Worm (Caenorhabditis elegans) whole organism, early embryonic: ENCODE data around the gene R11D1.3.

Experiments
- B0310.2 ChIP-seq: sonication (generic microtip); optimal IDR thresholded peaks from 2 replicates; lab custom pipeline; 2016; ENCODE audit warnings: mild to moderate bottlenecking, missing genetic modification characterization, missing compliant biosample characterization
- F13C5.2 ChIP-seq: sonication (generic microtip); optimal IDR thresholded peaks from 2 replicates; lab custom pipeline; 2017; ENCODE audit warnings: mild to moderate bottlenecking, missing genetic modification characterization, inconsistent platforms, missing compliant biosample characterization
- aly-1 ChIP-seq: sonication (generic microtip); optimal IDR thresholded peaks from 2 replicates; lab custom pipeline; 2016; ENCODE audit warnings: missing genetic modification characterization, missing compliant biosample characterization
- ama-1 ChIP-seq: fragments of 150-350 bp; optimal IDR thresholded peaks from 2 replicates; lab custom pipeline; 2014
- ceh-13 ChIP-seq: fragments of 200-800 bp; sonication (Bioruptor generic); optimal IDR thresholded peaks from 2 replicates; lab custom pipeline; 2018; ENCODE audit warnings: mild to moderate bottlenecking, missing genetic modification characterization, missing compliant biosample characterization
- ceh-36 ChIP-seq: sonication (generic microtip); optimal IDR thresholded peaks from 2 replicates; lab custom pipeline; 2016; ENCODE audit warnings: missing genetic modification characterization, inconsistent platforms, missing compliant biosample characterization
- ets-7 ChIP-seq: sonication (generic microtip); optimal IDR thresholded peaks from 2 replicates; lab custom pipeline; 2016; ENCODE audit warnings: missing genotype, missing genetic modification characterization, missing compliant biosample characterization
- flt-1 ChIP-seq: fragments of 200-800 bp; sonication (Bioruptor generic); IDR thresholded peaks from 2 replicates; pipeline ENCODE4 v1.3.6; 2022; ENCODE audit warnings: missing genetic modification characterization, missing compliant biosample characterization
- hmbx-1 ChIP-seq: sonication (generic microtip); optimal IDR thresholded peaks from 2 replicates; lab custom pipeline; 2016; ENCODE audit warnings: mild to moderate bottlenecking, missing genetic modification characterization, missing compliant biosample characterization
- hmg-4 ChIP-seq: fragments of 200-800 bp; sonication (Bioruptor generic); optimal IDR thresholded peaks from 2 replicates; lab custom pipeline; 2018; ENCODE audit warnings: mild to moderate bottlenecking, missing genetic modification characterization, missing compliant biosample characterization
- hnd-1 ChIP-seq: sonication (generic microtip); optimal IDR thresholded peaks from 2 replicates; lab custom pipeline; 2016; ENCODE audit warnings: missing genetic modification characterization, missing compliant biosample characterization
- pes-1 ChIP-seq: fragments of 200-800 bp; sonication (Bioruptor generic); IDR thresholded peaks from 2 replicates; pipeline ENCODE4 v1.3.6; 2022; ENCODE audit warnings: missing genetic modification reagents, missing genetic modification characterization, missing compliant biosample characterization
- scrt-1 ChIP-seq: fragments of 200-800 bp; sonication (Bioruptor generic); IDR thresholded peaks from 2 replicates; pipeline ENCODE4 v1.3.6; 2022; ENCODE audit warnings: missing genetic modification characterization, missing compliant biosample characterization
- sea-1 ChIP-seq: fragments of 200-800 bp; sonication (Bioruptor generic); conservative IDR thresholded peaks from 2 replicates; pipeline ENCODE4 v1.3.6; 2022; ENCODE audit warnings: missing genetic modification characterization, missing compliant biosample characterization
- tbx-11 ChIP-seq: fragments of 200-800 bp; sonication (Bioruptor generic); IDR thresholded peaks from 2 replicates; pipeline ENCODE4 v1.3.6; 2022; ENCODE audit warnings: missing genetic modification characterization, missing compliant biosample characterization
- tbx-37 ChIP-seq: fragments of 200-800 bp; sonication (Bioruptor generic); conservative IDR thresholded peaks from 2 replicates; pipeline ENCODE4 v1.3.6; 2022; ENCODE audit warnings: missing genetic modification reagents, missing genetic modification characterization, missing compliant biosample characterization
- tra-4 ChIP-seq: sonication (generic microtip); optimal IDR thresholded peaks from 2 replicates; lab custom pipeline; 2017; ENCODE audit warnings: missing genetic modification characterization, missing compliant biosample characterization

Gene R11D1.3

ce11 chrV:12732734-12733133 is 20.8 kb upstream of the R11D1.3 start:
- TF ChIP-seq ceh-13 (no peak), pes-1 (GFP tag; lab: Robert Waterston, UW) (no peak)

- TF ChIP-seq tbx-37 (no peak), tbx-11 (GFP tag; lab: Robert Waterston, UW) (no peak), hmg-4 (GFP tag; lab: Kevin White, UChicago) (no peak), sea-1 (GFP tag; lab: Robert Waterston, UW) (no peak), ama-1 (lab: Kevin White, UChicago) (no peak), F13C5.2 (no peak), hnd-1 (tag; lab: Kevin White, UChicago) (no peak), hmbx-1 (tag; lab: Kevin White, UChicago) (no peak), ets-7 (no peak), pes-1 (GFP tag; lab: Robert Waterston, UW) (no peak), aly-1 (tag; lab: Kevin White, UChicago) (no peak), B0310.2 (tag; lab: Kevin White, UChicago) (no peak), tra-4 (no peak)
Observed at ce11 chrV:12729220-12729619, 17.3 kb upstream of the R11D1.3 start, which contains the start of gene R11D1.10. R11D1.10 (plus strand) TSS chrV:12729520.

ce11 chrV:12728062-12728665 is 16.3 kb upstream of the R11D1.3 start, which contains the start of the genes rpl-28 and mrpl-49:
rpl-28 (minus strand) TSS chrV:12728112.
mrpl-49 (plus strand) TSS chrV:12728631.
- TF ChIP-seq F13C5.2 = peak; percentile 33
- TF ChIP-seq ets-7 = no peak

- TF ChIP-seq ceh-13 (no peak), ceh-36 (tag; lab: Kevin White, UChicago) (no peak), tbx-11 (GFP tag; lab: Robert Waterston, UW) (no peak), flt-1 (GFP tag; lab: Robert Waterston, UW) (no peak), B0310.2 (tag; lab: Kevin White, UChicago) (no peak), pes-1 (GFP tag; lab: Robert Waterston, UW) (no peak), tra-4 (no peak), ets-7 (no peak), hmbx-1 (tag; lab: Kevin White, UChicago) (no peak), hmg-4 (GFP tag; lab: Kevin White, UChicago) (no peak), tbx-37 (no peak), sea-1 (GFP tag; lab: Robert Waterston, UW) (no peak), scrt-1 (GFP tag; lab: Robert Waterston, UW) (no peak)
Observed at ce11 chrV:12727104-12727637, 15.3 kb upstream of the R11D1.3 start, which contains the start of gene R11D1.13. R11D1.13 (plus strand) TSS chrV:12727154.

- TF ChIP-seq sea-1 (GFP tag; lab: Robert Waterston, UW) (no peak), hmbx-1 (tag; lab: Kevin White, UChicago) (no peak)
Observed at ce11 chrV:12725893-12726292, 14.0 kb upstream of the R11D1.3 start, which contains the start of gene R11D1.12. R11D1.12 (minus strand) TSS chrV:12725993.

- TF ChIP-seq hnd-1 (tag; lab: Kevin White, UChicago) (no peak), tbx-11 (GFP tag; lab: Robert Waterston, UW) (no peak), ama-1 (lab: Kevin White, UChicago) (no peak), ceh-13 (no peak), B0310.2 (tag; lab: Kevin White, UChicago) (no peak), scrt-1 (GFP tag; lab: Robert Waterston, UW) (no peak), hmg-4 (GFP tag; lab: Kevin White, UChicago) (no peak), F13C5.2 (no peak), flt-1 (GFP tag; lab: Robert Waterston, UW) (no peak), pes-1 (GFP tag; lab: Robert Waterston, UW) (no peak), hmbx-1 (tag; lab: Kevin White, UChicago) (no peak)
Observed at ce11 chrV:12719713-12720112, 7.8 kb upstream of the R11D1.3 start, which contains the start of gene R11D1.7. R11D1.7 (plus strand) TSS chrV:12720013.

ce11 chrV:12718622-12719021 is 6.7 kb upstream of the R11D1.3 start, which contains the start of gene str-181:
str-181 (minus strand) TSS chrV:12718722.
- TF ChIP-seq ama-1 (lab: Kevin White, UChicago) = no peak
- TF ChIP-seq hmbx-1 (tag; lab: Kevin White, UChicago) = no peak
- no peak for TF ChIP-seq scrt-1 (GFP tag; lab: Robert Waterston, UW)
- no peak for TF ChIP-seq ceh-13
- no peak for TF ChIP-seq B0310.2 (tag; lab: Kevin White, UChicago)
- TF ChIP-seq sea-1 (GFP tag; lab: Robert Waterston, UW) = no peak
- no peak for TF ChIP-seq hmg-4 (GFP tag; lab: Kevin White, UChicago)
- no peak for TF ChIP-seq hnd-1 (tag; lab: Kevin White, UChicago)

- no peak for TF ChIP-seq tbx-37
- no peak for TF ChIP-seq F13C5.2
- TF ChIP-seq tra-4 = no peak
- no peak for TF ChIP-seq ama-1 (lab: Kevin White, UChicago)
- TF ChIP-seq pes-1 (GFP tag; lab: Robert Waterston, UW) = no peak
- TF ChIP-seq hmbx-1 (tag; lab: Kevin White, UChicago) = no peak
- no peak for TF ChIP-seq B0310.2 (tag; lab: Kevin White, UChicago)
- no peak for TF ChIP-seq hnd-1 (tag; lab: Kevin White, UChicago)
- no peak for TF ChIP-seq tbx-11 (GFP tag; lab: Robert Waterston, UW)
- no peak for TF ChIP-seq ets-7
- TF ChIP-seq ceh-36 (tag; lab: Kevin White, UChicago) = no peak
- no peak for TF ChIP-seq ceh-13
- TF ChIP-seq scrt-1 (GFP tag; lab: Robert Waterston, UW) = no peak
- TF ChIP-seq hmg-4 (GFP tag; lab: Kevin White, UChicago) = no peak
- no peak for TF ChIP-seq flt-1 (GFP tag; lab: Robert Waterston, UW)
Observed at ce11 chrV:12716447-12716846, 4.5 kb upstream of the R11D1.3 start, which contains the start of gene str-178. str-178 (minus strand) TSS chrV:12716547.
